Fruit fly (Drosophila melanogaster): Measurements from ENCODE around the gene CG33285.

Gene CG33285

dm6 chr3L:21129682-21130081, 40.9 kb upstream of the CG33285 start:
- no peak for TF ChIP-seq Dek (tag; optimal IDR thresholded peaks at IDR 0.05)
- no peak for TF ChIP-seq dati (GFP tag; IDR thresholded peaks at IDR 0.05)
- peak in 1 of 2 experiments; percentile 34 for TF ChIP-seq Hr78 (GFP tag; optimal IDR thresholded peaks at IDR 0.05)
- TF ChIP-seq CG13123 (GFP tag; optimal IDR thresholded peaks at IDR 0.05) = no peak
- no peak for TF ChIP-seq Hmr (GFP tag; optimal IDR thresholded peaks at IDR 0.05)
- TF ChIP-seq CG5180 (GFP tag; optimal IDR thresholded peaks at IDR 0.05) = peak; percentile 62
- peak; percentile 80 for TF ChIP-seq CG4360 (GFP tag; IDR thresholded peaks at IDR 0.05)
- TF ChIP-seq gfzf (GFP tag; optimal IDR thresholded peaks at IDR 0.05) = no peak
- TF ChIP-seq CG14860 (GFP tag; IDR thresholded peaks at IDR 0.05; ENCODE audit: partially characterized antibody) = no peak
- peak; percentile 59 for TF ChIP-seq sens (GFP tag)
- TF ChIP-seq Jarid2 (GFP tag; optimal IDR thresholded peaks at IDR 0.05) = no peak
- no peak for TF ChIP-seq CG6854 (GFP tag; optimal IDR thresholded peaks at IDR 0.05)
- TF ChIP-seq Rfx (GFP tag; IDR thresholded peaks at IDR 0.05) = no peak
- no peak for TF ChIP-seq HmgD (GFP tag; optimal IDR thresholded peaks at IDR 0.05)
- TF ChIP-seq ase (GFP tag; IDR thresholded peaks at IDR 0.05) = no peak
- TF ChIP-seq CG9932 (GFP tag; IDR thresholded peaks at IDR 0.05) = no peak
- no peak for TF ChIP-seq yki (optimal IDR thresholded peaks at IDR 0.05)
- no peak for TF ChIP-seq gsb-n (tag; optimal IDR thresholded peaks at IDR 0.05)
- TF ChIP-seq dan (GFP tag; IDR thresholded peaks at IDR 0.05) = no peak
- no peak for TF ChIP-seq pros (GFP tag; optimal IDR thresholded peaks at IDR 0.05)
- TF ChIP-seq Dll (GFP tag; IDR thresholded peaks at IDR 0.05; ENCODE audit: partially characterized antibody) = no peak
- 0 out of 3 replicates have a peak, but pooled peaks have one; percentile 8 for TF ChIP-seq zfh1 (GFP tag; IDR thresholded peaks at IDR 0.05)
- TF ChIP-seq kni (GFP tag; optimal IDR thresholded peaks at IDR 0.05) = peak; percentile 11
- no peak for TF ChIP-seq tup (GFP tag; optimal IDR thresholded peaks at IDR 0.05)
- TF ChIP-seq sim (GFP tag; IDR thresholded peaks at IDR 0.05) = no peak
- TF ChIP-seq Doc2 (GFP tag; IDR thresholded peaks at IDR 0.05) = 0 out of 2 replicates have a peak, but pooled peaks have one; percentile 30
- TF ChIP-seq CG1832 (GFP tag; optimal IDR thresholded peaks at IDR 0.05) = peak; percentile 46
- TF ChIP-seq pfk (GFP tag; optimal IDR thresholded peaks at IDR 0.05) = no peak

dm6 chr3L:21123453-21123852, 34.7 kb upstream of the CG33285 start, which contains the start of gene CG33284:
Gene CG33284 (plus strand): TSS chr3L:21123753.
- no peak for TF ChIP-seq Mes4 (GFP tag; optimal IDR thresholded peaks at IDR 0.05)
- no peak for TF ChIP-seq CG3838 (GFP tag; optimal IDR thresholded peaks at IDR 0.05)
- TF ChIP-seq usp (GFP tag; optimal IDR thresholded peaks at IDR 0.05) = no peak
- no peak for TF ChIP-seq esg (GFP tag; conservative IDR thresholded peaks at IDR 0.05)
- no peak for TF ChIP-seq HLHmδ (GFP tag; optimal IDR thresholded peaks at IDR 0.05)
- TF ChIP-seq bcd (GFP tag; optimal IDR thresholded peaks at IDR 0.05) = no peak
- no peak for TF ChIP-seq C15 (GFP tag; IDR thresholded peaks at IDR 0.05)
- no peak for TF ChIP-seq tio (GFP tag; optimal IDR thresholded peaks at IDR 0.05)
- TF ChIP-seq Bdp1 (GFP tag; optimal IDR thresholded peaks at IDR 0.05) = no peak
- TF ChIP-seq CG34376 (GFP tag; optimal IDR thresholded peaks at IDR 0.05) = no peak
- no peak for TF ChIP-seq D19B (GFP tag; optimal IDR thresholded peaks at IDR 0.05)
- no peak for TF ChIP-seq CG7372 (GFP tag; IDR thresholded peaks at IDR 0.05)
- no peak for TF ChIP-seq zfh2 (GFP tag; optimal IDR thresholded peaks at IDR 0.05)
- TF ChIP-seq D19A (tag; optimal IDR thresholded peaks at IDR 0.05) = no peak
- TF ChIP-seq jigr1 (GFP tag; IDR thresholded peaks at IDR 0.05) = no peak
- no peak for TF ChIP-seq CG33557 (GFP tag; optimal IDR thresholded peaks at IDR 0.05)
- TF ChIP-seq CG4854 (GFP tag; optimal IDR thresholded peaks at IDR 0.05) = no peak
- TF ChIP-seq Poxn (GFP tag; IDR thresholded peaks at IDR 0.05) = no peak
- TF ChIP-seq Atf-2 (GFP tag; optimal IDR thresholded peaks at IDR 0.05) = no peak
- TF ChIP-seq emc (GFP tag; optimal IDR thresholded peaks at IDR 0.05) = no peak

Measured in whole organism, embryonic.